Worm (Caenorhabditis elegans): Measurements from ENCODE around the gene ZK673.2.

- TF ChIP-seq R02D3.7 (tag; optimal IDR thresholded peaks at IDR 0.05) (no peak), nhr-76 (tag; optimal IDR thresholded peaks at IDR 0.05) (no peak), fos-1 (tag; optimal IDR thresholded peaks at IDR 0.05) (no peak), mdl-1 (tag; optimal IDR thresholded peaks at IDR 0.05) (no peak)
Measured at ce11 chrII:10452620-10453019, 4.6 kb downstream of the ZK673.2 start, which contains the start of gene ZK673.4.

Measured in whole organism, L4 larva.